Comparison of ENCODE assay signal across 1 fruit fly cellular context in genomic region chr2L:16719643-16720515, dm6.
A peak's percentile ranks its signal among the peaks of the same experiment; 100 is the strongest.
TF ChIP-seq lines count a peak whose summit lies in the region.

Gene Cyt-c-p, plus strand, starts transcription at chr2L:16719932.

TF ChIP-seq in whole organism, embryonic, 481 proteins besides CTCF, POLR2A, EP300 and RAD21 (continued from another document and continues in another):
- TF ChIP-seq CG17912 (GFP tag; optimal IDR thresholded peaks at IDR 0.05; lab: Kevin White, UChicago) = no peak
- no peak for TF ChIP-seq trh (GFP tag; optimal IDR thresholded peaks at IDR 0.05; lab: Kevin White, UChicago)
- no peak for TF ChIP-seq CG14667 (GFP tag; IDR thresholded peaks at IDR 0.05; lab: Robert Waterston, UW)
- TF ChIP-seq CG11456 (GFP tag; IDR thresholded peaks at IDR 0.05; lab: Robert Waterston, UW) = no peak
- peak; percentile 16 for TF ChIP-seq unpg (GFP tag; optimal IDR thresholded peaks at IDR 0.05; lab: Kevin White, UChicago)
- TF ChIP-seq mirr (GFP tag; optimal IDR thresholded peaks at IDR 0.05; lab: Kevin White, UChicago) = peak; percentile 33
- no peak for TF ChIP-seq Hr3 (GFP tag; optimal IDR thresholded peaks at IDR 0.05; lab: Kevin White, UChicago)
- TF ChIP-seq CG17328 (GFP tag; IDR thresholded peaks at IDR 0.05; lab: Robert Waterston, UW) = no peak
- peak in 1 of 2 experiments; percentile 83 for TF ChIP-seq Pdp1 (GFP tag; optimal IDR thresholded peaks at IDR 0.05; lab: Kevin White, UChicago)
- no peak for TF ChIP-seq CG1602 (GFP tag; optimal IDR thresholded peaks at IDR 0.05; lab: Kevin White, UChicago)
- no peak for TF ChIP-seq CG3995 (GFP tag; optimal IDR thresholded peaks at IDR 0.05; lab: Kevin White, UChicago)
- no peak; the same call in 1 of the 2 replicates for TF ChIP-seq Adf1 (GFP tag; IDR thresholded peaks at IDR 0.05; lab: Robert Waterston, UW)
- no peak for TF ChIP-seq org-1 (GFP tag; optimal IDR thresholded peaks at IDR 0.05; lab: Kevin White, UChicago)
- TF ChIP-seq luna (GFP tag; optimal IDR thresholded peaks at IDR 0.05; lab: Kevin White, UChicago) = no peak
- TF ChIP-seq CG4730 (GFP tag; IDR thresholded peaks at IDR 0.05; lab: Robert Waterston, UW) = no peak
- TF ChIP-seq Med (GFP tag; lab: Kevin White, UChicago) = peak; percentile 89
- TF ChIP-seq ci (GFP tag; IDR thresholded peaks at IDR 0.05; lab: Robert Waterston, UW) = peak; percentile 27; the same call in 1 of the 3 replicates
- peak; percentile 63 for TF ChIP-seq sug (tag; optimal IDR thresholded peaks at IDR 0.05; lab: Kevin White, UChicago)
- no peak for TF ChIP-seq Awh (GFP tag; IDR thresholded peaks at IDR 0.05; lab: Robert Waterston, UW)
- no peak for TF ChIP-seq al (GFP tag; IDR thresholded peaks at IDR 0.05; lab: Robert Waterston, UW)
- no peak for TF ChIP-seq ase (GFP tag; IDR thresholded peaks at IDR 0.05; lab: Robert Waterston, UW)
- peak; percentile 23 for TF ChIP-seq nau (GFP tag; optimal IDR thresholded peaks at IDR 0.05; lab: Kevin White, UChicago)
- TF ChIP-seq fu2 (GFP tag; optimal IDR thresholded peaks at IDR 0.05; lab: Kevin White, UChicago) = no peak
- peak; percentile 13 for TF ChIP-seq CG6765 (GFP tag; optimal IDR thresholded peaks at IDR 0.05; lab: Kevin White, UChicago)
- peak; percentile 44 for TF ChIP-seq CG11504 (tag; optimal IDR thresholded peaks at IDR 0.05; lab: Kevin White, UChicago)
- TF ChIP-seq CG2129 (GFP tag; IDR thresholded peaks at IDR 0.05; lab: Robert Waterston, UW; ENCODE audit: partially characterized antibody) = 0 out of 2 replicates have a peak, but pooled peaks have one; percentile 18
- no peak for TF ChIP-seq ab (GFP tag; optimal IDR thresholded peaks at IDR 0.05; lab: Kevin White, UChicago)
- no peak for TF ChIP-seq Dip3 (GFP tag; optimal IDR thresholded peaks at IDR 0.05; lab: Kevin White, UChicago)
- TF ChIP-seq CG8089 (GFP tag; optimal IDR thresholded peaks at IDR 0.05; lab: Kevin White, UChicago) = peak; percentile 27
- no peak for TF ChIP-seq CG30431 (GFP tag; optimal IDR thresholded peaks at IDR 0.05; lab: Kevin White, UChicago)
- TF ChIP-seq Doc2 (GFP tag; IDR thresholded peaks at IDR 0.05; lab: Robert Waterston, UW) = no peak
- TF ChIP-seq MTF-1 (GFP tag; optimal IDR thresholded peaks at IDR 0.05; lab: Kevin White, UChicago; ENCODE audit: borderline replicate concordance) = no peak
- TF ChIP-seq Lhr (GFP tag; optimal IDR thresholded peaks at IDR 0.05; lab: Kevin White, UChicago) = peak; percentile 93
- no peak for TF ChIP-seq GATAe (GFP tag; conservative IDR thresholded peaks at IDR 0.05; lab: Robert Waterston, UW)
- no peak for TF ChIP-seq CG2199 (GFP tag; IDR thresholded peaks at IDR 0.05; lab: Robert Waterston, UW)
- TF ChIP-seq her (GFP tag; optimal IDR thresholded peaks at IDR 0.05; lab: Kevin White, UChicago) = peak; percentile 11
- TF ChIP-seq Deaf1 (tag; optimal IDR thresholded peaks at IDR 0.05; lab: Kevin White, UChicago) = peak; percentile 87
- peak; percentile 55 for TF ChIP-seq CG12391 (tag; optimal IDR thresholded peaks at IDR 0.05; lab: Kevin White, UChicago)
- TF ChIP-seq CG30403 (GFP tag; optimal IDR thresholded peaks at IDR 0.05; lab: Kevin White, UChicago) = no peak
- peak; percentile 38 for TF ChIP-seq lilli (GFP tag; optimal IDR thresholded peaks at IDR 0.05; lab: Kevin White, UChicago)
- TF ChIP-seq dmrt11E (tag; optimal IDR thresholded peaks at IDR 0.05; lab: Kevin White, UChicago) = peak; percentile 17
- TF ChIP-seq CG13287 (GFP tag; IDR thresholded peaks at IDR 0.05; lab: Robert Waterston, UW; ENCODE audit: partially characterized antibody) = peak; percentile 72
- peak; percentile 83 for TF ChIP-seq CG33213 (GFP tag; optimal IDR thresholded peaks at IDR 0.05; lab: Kevin White, UChicago)
- peak; percentile 31 for TF ChIP-seq Fer1 (GFP tag; optimal IDR thresholded peaks at IDR 0.05; lab: Kevin White, UChicago)
- no peak for TF ChIP-seq br (optimal IDR thresholded peaks at IDR 0.05; lab: Kevin White, UChicago)
- no peak for TF ChIP-seq Hr78 (GFP tag; optimal IDR thresholded peaks at IDR 0.05; lab: Kevin White, UChicago)
- peak; percentile 88 for TF ChIP-seq CG34376 (GFP tag; optimal IDR thresholded peaks at IDR 0.05; lab: Kevin White, UChicago)
- no peak for TF ChIP-seq pita (GFP tag; optimal IDR thresholded peaks at IDR 0.05; lab: Kevin White, UChicago)
- peak; percentile 93 for TF ChIP-seq pzg (GFP tag; optimal IDR thresholded peaks at IDR 0.05; lab: Kevin White, UChicago)
- no peak for TF ChIP-seq crc (GFP tag; optimal IDR thresholded peaks at IDR 0.05; lab: Kevin White, UChicago)
- TF ChIP-seq CG17829 (tag; optimal IDR thresholded peaks at IDR 0.05; lab: Kevin White, UChicago) = peak; percentile 52
- TF ChIP-seq CG12071 (GFP tag; optimal IDR thresholded peaks at IDR 0.05; lab: Kevin White, UChicago) = no peak
- TF ChIP-seq Doc3 (GFP tag; IDR thresholded peaks at IDR 0.05; lab: Robert Waterston, UW; ENCODE audit: partially characterized antibody) = peak; percentile 47; the same call in 1 of the 3 replicates
- TF ChIP-seq bcd (GFP tag; optimal IDR thresholded peaks at IDR 0.05; lab: Kevin White, UChicago) = peak; percentile 6
- TF ChIP-seq dimm (GFP tag; IDR thresholded peaks at IDR 0.05; lab: Robert Waterston, UW) = no peak
- no peak for TF ChIP-seq Atf-2 (GFP tag; optimal IDR thresholded peaks at IDR 0.05; lab: Kevin White, UChicago)
- peak; percentile 50 for TF ChIP-seq Dad (GFP tag; optimal IDR thresholded peaks at IDR 0.05; lab: Kevin White, UChicago)
- no peak for TF ChIP-seq CG1233 (GFP tag; optimal IDR thresholded peaks at IDR 0.05; lab: Kevin White, UChicago)
- no peak for TF ChIP-seq CG12942 (GFP tag; optimal IDR thresholded peaks at IDR 0.05; lab: Kevin White, UChicago)
- peak; percentile 56 for TF ChIP-seq CG10267 (tag; optimal IDR thresholded peaks at IDR 0.05; lab: Kevin White, UChicago)
- TF ChIP-seq Taf1 (GFP tag; IDR thresholded peaks at IDR 0.05; lab: Robert Waterston, UW) = no peak
- no peak for TF ChIP-seq CG10366 (GFP tag; IDR thresholded peaks at IDR 0.05; lab: Robert Waterston, UW)
- TF ChIP-seq ttk (GFP tag; IDR thresholded peaks at IDR 0.05; lab: Robert Waterston, UW) = no peak
- peak; percentile 6 for TF ChIP-seq CG13775 (GFP tag; optimal IDR thresholded peaks at IDR 0.05; lab: Kevin White, UChicago)
- TF ChIP-seq cg (GFP tag; optimal IDR thresholded peaks at IDR 0.05; lab: Kevin White, UChicago) = no peak
- no peak for TF ChIP-seq Camta (GFP tag; optimal IDR thresholded peaks at IDR 0.05; lab: Kevin White, UChicago)
- TF ChIP-seq CG17612 (GFP tag; IDR thresholded peaks at IDR 0.05; lab: Robert Waterston, UW) = no peak
- no peak for TF ChIP-seq ash1 (GFP tag; optimal IDR thresholded peaks at IDR 0.05; lab: Kevin White, UChicago)
- no peak for TF ChIP-seq Nf-YB (GFP tag; optimal IDR thresholded peaks at IDR 0.05; lab: Kevin White, UChicago)
- peak; percentile 0 for TF ChIP-seq maf-S (GFP tag; optimal IDR thresholded peaks at IDR 0.05; lab: Kevin White, UChicago)
- no peak for TF ChIP-seq CG17568 (GFP tag; optimal IDR thresholded peaks at IDR 0.05; lab: Kevin White, UChicago)
- TF ChIP-seq Sry-δ (GFP tag; optimal IDR thresholded peaks at IDR 0.05; lab: Kevin White, UChicago) = peak; percentile 70
- peak; percentile 61 for TF ChIP-seq CG3847 (GFP tag; IDR thresholded peaks at IDR 0.05; lab: Robert Waterston, UW)
- no peak for TF ChIP-seq eyg (GFP tag; optimal IDR thresholded peaks at IDR 0.05; lab: Kevin White, UChicago)
- TF ChIP-seq Rx (GFP tag; IDR thresholded peaks at IDR 0.05; lab: Robert Waterston, UW) = no peak
- peak; percentile 33 for TF ChIP-seq CG10209 (GFP tag; optimal IDR thresholded peaks at IDR 0.05; lab: Kevin White, UChicago)
- TF ChIP-seq CG10147 (GFP tag; optimal IDR thresholded peaks at IDR 0.05; lab: Kevin White, UChicago) = peak; percentile 43
- peak; percentile 78 for TF ChIP-seq stwl (tag; optimal IDR thresholded peaks at IDR 0.05; lab: Kevin White, UChicago)
- no peak for TF ChIP-seq CG16779 (GFP tag; IDR thresholded peaks at IDR 0.05; lab: Robert Waterston, UW)
- TF ChIP-seq Oaz (GFP tag; IDR thresholded peaks at IDR 0.05; lab: Robert Waterston, UW) = no peak
- peak; percentile 39 for TF ChIP-seq Blimp-1 (GFP tag; optimal IDR thresholded peaks at IDR 0.05; lab: Kevin White, UChicago)
- TF ChIP-seq CG10959 (GFP tag; IDR thresholded peaks at IDR 0.05; lab: Robert Waterston, UW) = no peak
- TF ChIP-seq CG4282 (GFP tag; optimal IDR thresholded peaks at IDR 0.05; lab: Kevin White, UChicago) = no peak
- TF ChIP-seq Atf6 (GFP tag; IDR thresholded peaks at IDR 0.05; lab: Robert Waterston, UW) = no peak; the same call in 1 of the 2 replicates
- no peak for TF ChIP-seq B-H2 (GFP tag; optimal IDR thresholded peaks at IDR 0.05; lab: Kevin White, UChicago)
- no peak for TF ChIP-seq CG1647 (GFP tag; optimal IDR thresholded peaks at IDR 0.05; lab: Kevin White, UChicago)
- TF ChIP-seq ftz-f1 (GFP tag; optimal IDR thresholded peaks at IDR 0.05; lab: Kevin White, UChicago) = peak; percentile 89
- TF ChIP-seq h (optimal IDR thresholded peaks at IDR 0.05; lab: Kevin White, UChicago) = no peak
- no peak for TF ChIP-seq CG7372 (GFP tag; IDR thresholded peaks at IDR 0.05; lab: Robert Waterston, UW)
- peak; percentile 26 for TF ChIP-seq shn (GFP tag; optimal IDR thresholded peaks at IDR 0.05; lab: Kevin White, UChicago)
- peak; percentile 75 for TF ChIP-seq CG14710 (tag; optimal IDR thresholded peaks at IDR 0.05; lab: Kevin White, UChicago)
- TF ChIP-seq hkb (optimal IDR thresholded peaks at IDR 0.05; lab: Kevin White, UChicago) = peak; percentile 75
- 0 out of 2 replicates have a peak, but pooled peaks have one; percentile 25 for TF ChIP-seq hkb (GFP tag; IDR thresholded peaks at IDR 0.05; lab: Robert Waterston, UW)
- TF ChIP-seq bbx (GFP tag; IDR thresholded peaks at IDR 0.05; lab: Robert Waterston, UW; ENCODE audit: partially characterized antibody) = peak; percentile 45; the same call in 1 of the 2 replicates
- 0 out of 3 replicates have a peak, but pooled peaks have one; percentile 34 for TF ChIP-seq CG17361 (GFP tag; IDR thresholded peaks at IDR 0.05; lab: Robert Waterston, UW)
- TF ChIP-seq CG10979 (tag; optimal IDR thresholded peaks at IDR 0.05; lab: Kevin White, UChicago) = no peak
- TF ChIP-seq CG8924 (tag; optimal IDR thresholded peaks at IDR 0.05; lab: Kevin White, UChicago) = peak; percentile 20
- peak; percentile 44 for TF ChIP-seq CG9727 (GFP tag; optimal IDR thresholded peaks at IDR 0.05; lab: Kevin White, UChicago)
- TF ChIP-seq dati (GFP tag; IDR thresholded peaks at IDR 0.05; lab: Robert Waterston, UW) = no peak
- TF ChIP-seq CG14014 (GFP tag; IDR thresholded peaks at IDR 0.05; lab: Robert Waterston, UW) = no peak
- TF ChIP-seq CG10274 (GFP tag; optimal IDR thresholded peaks at IDR 0.05; lab: Kevin White, UChicago) = no peak
- TF ChIP-seq Vsx1 (GFP tag; optimal IDR thresholded peaks at IDR 0.05; lab: Kevin White, UChicago) = peak; percentile 17
- TF ChIP-seq Hand (GFP tag; optimal IDR thresholded peaks at IDR 0.05; lab: Kevin White, UChicago) = no peak
- no peak for TF ChIP-seq gce (GFP tag; IDR thresholded peaks at IDR 0.05; lab: Robert Waterston, UW)
- TF ChIP-seq yki (optimal IDR thresholded peaks at IDR 0.05; lab: Kevin White, UChicago) = no peak
- TF ChIP-seq CG7786 (GFP tag; optimal IDR thresholded peaks at IDR 0.05; lab: Kevin White, UChicago) = no peak
- no peak for TF ChIP-seq CG6813 (GFP tag; optimal IDR thresholded peaks at IDR 0.05; lab: Kevin White, UChicago)
- TF ChIP-seq BtbVII (GFP tag; optimal IDR thresholded peaks at IDR 0.05; lab: Kevin White, UChicago) = peak; percentile 34
- TF ChIP-seq fru (optimal IDR thresholded peaks at IDR 0.05; lab: Kevin White, UChicago) = no peak
- TF ChIP-seq jigr1 (GFP tag; IDR thresholded peaks at IDR 0.05; lab: Robert Waterston, UW) = no peak
- TF ChIP-seq CG3726 (GFP tag; IDR thresholded peaks at IDR 0.05; lab: Robert Waterston, UW) = no peak
- TF ChIP-seq tll (GFP tag; optimal IDR thresholded peaks at IDR 0.05; lab: Kevin White, UChicago) = no peak
- no peak for TF ChIP-seq C15 (GFP tag; IDR thresholded peaks at IDR 0.05; lab: Robert Waterston, UW)
- TF ChIP-seq CG31365 (tag; optimal IDR thresholded peaks at IDR 0.05; lab: Kevin White, UChicago) = no peak
- no peak for TF ChIP-seq CG12104 (GFP tag; optimal IDR thresholded peaks at IDR 0.05; lab: Kevin White, UChicago)
- TF ChIP-seq en (GFP tag; optimal IDR thresholded peaks at IDR 0.05; lab: Kevin White, UChicago) = no peak
- no peak for TF ChIP-seq Hmx (GFP tag; optimal IDR thresholded peaks at IDR 0.05; lab: Kevin White, UChicago)
- TF ChIP-seq CG15514 (GFP tag; optimal IDR thresholded peaks at IDR 0.05; lab: Kevin White, UChicago) = peak; percentile 79
- peak; percentile 56; the same call in 1 of the 3 replicates for TF ChIP-seq CG16813 (GFP tag; IDR thresholded peaks at IDR 0.05; lab: Robert Waterston, UW; ENCODE audit: partially characterized antibody)
- TF ChIP-seq chn (GFP tag; optimal IDR thresholded peaks at IDR 0.05; lab: Kevin White, UChicago) = no peak
- TF ChIP-seq PHDP (tag; optimal IDR thresholded peaks at IDR 0.05; lab: Kevin White, UChicago) = peak; percentile 36
- TF ChIP-seq Mad (GFP tag; optimal IDR thresholded peaks at IDR 0.05; lab: Kevin White, UChicago) = no peak
- TF ChIP-seq fd96Cb (tag; optimal IDR thresholded peaks at IDR 0.05; lab: Kevin White, UChicago) = no peak
- TF ChIP-seq aop (GFP tag; IDR thresholded peaks at IDR 0.05; lab: Robert Waterston, UW) = no peak
- peak; percentile 68 for TF ChIP-seq Scr (GFP tag; IDR thresholded peaks at IDR 0.05; lab: Robert Waterston, UW; ENCODE audit: partially characterized antibody)
- no peak for TF ChIP-seq btn (GFP tag; optimal IDR thresholded peaks at IDR 0.05; lab: Kevin White, UChicago)
- no peak for TF ChIP-seq lov (optimal IDR thresholded peaks at IDR 0.05; lab: Kevin White, UChicago)
- TF ChIP-seq lov (GFP tag; IDR thresholded peaks at IDR 0.05; lab: Robert Waterston, UW) = no peak
- TF ChIP-seq NC2α (GFP tag; optimal IDR thresholded peaks at IDR 0.05; lab: Kevin White, UChicago) = no peak
- TF ChIP-seq wor (GFP tag; IDR thresholded peaks at IDR 0.05; lab: Robert Waterston, UW) = no peak
- TF ChIP-seq fd102C (GFP tag; optimal IDR thresholded peaks at IDR 0.05; lab: Kevin White, UChicago) = no peak
- no peak for TF ChIP-seq pfk (GFP tag; optimal IDR thresholded peaks at IDR 0.05; lab: Kevin White, UChicago)
- TF ChIP-seq CG7987 (GFP tag; optimal IDR thresholded peaks at IDR 0.05; lab: Kevin White, UChicago) = peak; percentile 18
- peak; percentile 55 for TF ChIP-seq Hmr (GFP tag; optimal IDR thresholded peaks at IDR 0.05; lab: Kevin White, UChicago)
- peak; percentile 13 for TF ChIP-seq CG7928 (GFP tag; optimal IDR thresholded peaks at IDR 0.05; lab: Kevin White, UChicago)
- no peak for TF ChIP-seq z (GFP tag; IDR thresholded peaks at IDR 0.05; lab: Robert Waterston, UW)
